Worm (Caenorhabditis elegans) whole organism, L4 larva: ENCODE data around the gene nep-13.

Experiments
- Y105C5A.15 ChIP-seq: fragments of 200-800 bp; sonication (Bioruptor generic); IDR thresholded peaks from 2 replicates; pipeline ENCODE4 v1.3.6; 2022; ENCODE audit warnings: missing genetic modification characterization, missing compliant biosample characterization
- daf-12 ChIP-seq: fragments of 150-350 bp; optimal IDR thresholded peaks from 2 replicates; lab custom pipeline; 2014; ENCODE audit warnings: missing biosample characterization, missing genetic modification reagents, missing genetic modification characterization
- lsy-2 ChIP-seq, 2 experiments: fragments of 150-350 bp in 1 of 2; sonication (generic microtip) in 1 of 2; optimal IDR thresholded peaks; 2 replicates each; lab custom pipeline; 2014 to 2017; ENCODE audit warnings: missing biosample characterization in 2 of 2, missing genetic modification characterization in 2 of 2
- nhr-6 ChIP-seq: fragments of 150-350 bp; optimal IDR thresholded peaks from 2 replicates; lab custom pipeline; 2014; ENCODE audit warnings: missing biosample characterization, missing genetic modification characterization

DNA sequence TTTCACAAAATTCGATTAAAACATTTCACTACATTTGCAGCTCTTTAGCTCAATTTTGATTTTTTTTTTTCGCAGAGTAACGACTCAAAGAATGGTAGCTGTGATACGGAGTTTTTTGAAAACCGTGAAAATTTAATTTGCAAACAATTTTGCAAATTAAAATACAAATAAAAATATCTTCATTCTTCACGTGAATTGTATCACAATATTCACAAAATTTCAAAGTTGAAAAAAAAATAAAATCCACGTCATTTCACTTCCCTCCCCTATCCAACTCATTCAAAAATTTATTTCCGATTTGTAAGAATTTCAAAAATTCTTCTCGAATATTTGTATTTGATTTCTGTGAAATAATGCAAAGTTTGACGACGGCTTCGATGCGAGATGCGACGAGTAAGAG lies 3.8 kb upstream of the nep-13 start, which contains the start of gene wht-4:
- TF ChIP-seq nhr-6 (tag; lab: Kevin White, UChicago), result no peak
- TF ChIP-seq daf-12, result no peak
- TF ChIP-seq Y105C5A.15 (GFP tag; lab: Robert Waterston, UW), result no peak
- no peak for TF ChIP-seq lsy-2 (tag; optimal IDR thresholded peaks at IDR 0.05; lab: Kevin White, UChicago)
